Fruit fly (Drosophila melanogaster): ENCODE results near the gene CG17786.

dm6 chr3R:24231206-24231502, 12.6 kb upstream of the CG17786 start:
- TF ChIP-seq usp (GFP tag; optimal IDR thresholded peaks at IDR 0.05) (no peak), pan (optimal IDR thresholded peaks at IDR 0.05) (no peak), CG8478 (optimal IDR thresholded peaks at IDR 0.05) (no peak)

All from whole organism.